Fruit fly (Drosophila melanogaster) whole organism, embryonic: Measurements from ENCODE around the gene Bro.

Source experiments
- Antp ChIP-seq: fragments of 200-800 bp; sonication (Bioruptor generic); optimal IDR thresholded peaks from 3 replicates; lab custom pipeline; 2016; ENCODE audit warnings: missing biosample characterization, missing genetic modification characterization
- Atf3 ChIP-seq: fragments of 200-800 bp; sonication (Bioruptor generic); optimal IDR thresholded peaks from 3 replicates; lab custom pipeline; 2016; ENCODE audit warnings: missing biosample characterization, missing genetic modification characterization
- Bdp1 ChIP-seq: fragments of 200-800 bp; sonication (Bioruptor generic); optimal IDR thresholded peaks from 3 replicates; lab custom pipeline; 2016; ENCODE audit warnings: missing biosample characterization, missing genetic modification characterization
- Bteb2 ChIP-seq: fragments of 200-800 bp; sonication (Bioruptor generic); optimal IDR thresholded peaks from 2 replicates; lab custom pipeline; 2016; ENCODE audit warnings: missing biosample characterization, missing genetic modification characterization
- CG10321 ChIP-seq: fragments of 200-800 bp; sonication (Bioruptor generic); IDR thresholded peaks from 2 replicates; pipeline ENCODE4 v1.3.6; 2022; ENCODE audit warnings: missing biosample characterization, missing genetic modification characterization
- CG10462 ChIP-seq: fragments of 200-800 bp; sonication (Bioruptor generic); optimal IDR thresholded peaks from 2 replicates; lab custom pipeline; 2016; ENCODE audit warnings: missing biosample characterization, missing genetic modification characterization
- CG12659 ChIP-seq: fragments of 200-800 bp; sonication (Bioruptor generic); optimal IDR thresholded peaks from 3 replicates; lab custom pipeline; 2017; ENCODE audit warnings: mild to moderate bottlenecking, missing biosample characterization, missing genetic modification reagents, missing genetic modification characterization
- CG14860 ChIP-seq: fragments of 200-800 bp; sonication (Bioruptor generic); IDR thresholded peaks from 3 replicates; pipeline ENCODE4 v1.3.6; 2022; ENCODE audit warnings: missing biosample characterization, missing genetic modification characterization; ENCODE audit not compliant: partially characterized antibody
- CG15514 ChIP-seq: fragments of 200-800 bp; sonication (Bioruptor generic); optimal IDR thresholded peaks from 3 replicates; lab custom pipeline; 2017; ENCODE audit warnings: missing biosample characterization, missing genetic modification characterization, mild to moderate bottlenecking, moderate library complexity, missing genetic modification reagents
- CG16815 ChIP-seq: fragments of 200-800 bp; sonication (Bioruptor generic); optimal IDR thresholded peaks from 3 replicates; lab custom pipeline; 2017; ENCODE audit warnings: missing biosample characterization, mild to moderate bottlenecking, missing genetic modification characterization
- CG18011 ChIP-seq: fragments of 200-800 bp; sonication (Bioruptor generic); optimal IDR thresholded peaks from 2 replicates; lab custom pipeline; 2017; ENCODE audit warnings: missing biosample characterization, missing genetic modification characterization, mild to moderate bottlenecking, moderate library complexity, missing genotype
- CG18764 ChIP-seq: fragments of 200-800 bp; sonication (Bioruptor generic); optimal IDR thresholded peaks from 3 replicates; lab custom pipeline; 2016; ENCODE audit warnings: missing biosample characterization, missing genetic modification characterization
- CG30403 ChIP-seq: fragments of 200-800 bp; sonication (Bioruptor generic); optimal IDR thresholded peaks from 3 replicates; lab custom pipeline; 2016; ENCODE audit warnings: missing biosample characterization, missing genetic modification characterization
- CG3065 ChIP-seq: fragments of 200-800 bp; sonication (Bioruptor generic); optimal IDR thresholded peaks from 2 replicates; lab custom pipeline; 2016; ENCODE audit warnings: missing biosample characterization, missing genetic modification characterization
- CG32772 ChIP-seq: fragments of 200-800 bp; sonication (Bioruptor generic); IDR thresholded peaks from 2 replicates; pipeline ENCODE4 v1.3.6; 2022; ENCODE audit warnings: missing biosample characterization, missing genetic modification characterization
- CG4820 ChIP-seq: fragments of 200-800 bp; sonication (Bioruptor generic); optimal IDR thresholded peaks from 3 replicates; lab custom pipeline; 2016; ENCODE audit warnings: missing biosample characterization, missing genetic modification characterization
- CG6765 ChIP-seq: fragments of 200-800 bp; sonication (Bioruptor generic); optimal IDR thresholded peaks from 3 replicates; lab custom pipeline; 2017; ENCODE audit warnings: missing biosample characterization, mild to moderate bottlenecking, missing genetic modification characterization
- CG7357 ChIP-seq: fragments of 200-800 bp; sonication (Bioruptor generic); IDR thresholded peaks from 3 replicates; pipeline ENCODE4 v1.3.6; 2022; ENCODE audit warnings: missing biosample characterization, missing genetic modification characterization
- CG9727 ChIP-seq: fragments of 200-800 bp; sonication (Bioruptor generic); optimal IDR thresholded peaks from 3 replicates; lab custom pipeline; 2017; ENCODE audit warnings: missing biosample characterization, mild to moderate bottlenecking, missing genetic modification characterization
- Doc3 ChIP-seq: fragments of 200-800 bp; sonication (Bioruptor generic); IDR thresholded peaks from 3 replicates; pipeline ENCODE4 v1.3.6; 2022; ENCODE audit warnings: missing biosample characterization, missing genetic modification characterization; ENCODE audit not compliant: partially characterized antibody
- Fer2 ChIP-seq: fragments of 200-800 bp; sonication (Bioruptor generic); optimal IDR thresholded peaks from 2 replicates; lab custom pipeline; 2018; ENCODE audit warnings: missing biosample characterization, mild to moderate bottlenecking, missing genetic modification characterization, moderate library complexity
- HmgZ ChIP-seq: fragments of 200-800 bp; sonication (Bioruptor generic); optimal IDR thresholded peaks from 2 replicates; lab custom pipeline; 2018; ENCODE audit warnings: missing biosample characterization, mild to moderate bottlenecking, missing genetic modification characterization
- Kr ChIP-seq: fragments of 200-800 bp; sonication (Bioruptor generic); optimal IDR thresholded peaks from 2 replicates; lab custom pipeline; 2017; ENCODE audit warnings: missing biosample characterization, mild to moderate bottlenecking, missing genetic modification characterization
- Mad ChIP-seq: fragments of 200-800 bp; sonication (Bioruptor generic); optimal IDR thresholded peaks from 2 replicates; lab custom pipeline; 2016; ENCODE audit warnings: missing biosample characterization, missing genetic modification characterization
- Neu2 ChIP-seq: fragments of 200-800 bp; sonication (Bioruptor generic); optimal IDR thresholded peaks from 3 replicates; lab custom pipeline; 2016; ENCODE audit warnings: missing biosample characterization, missing genetic modification characterization, borderline replicate concordance
- Oli ChIP-seq: fragments of 200-800 bp; sonication (Bioruptor generic); optimal IDR thresholded peaks from 2 replicates; lab custom pipeline; 2018; ENCODE audit warnings: missing biosample characterization, mild to moderate bottlenecking, missing genetic modification characterization, moderate library complexity
- Rx ChIP-seq: fragments of 200-800 bp; sonication (Bioruptor generic); IDR thresholded peaks from 2 replicates; pipeline ENCODE4 v1.3.6; 2022; ENCODE audit warnings: missing biosample characterization, missing genetic modification characterization
- Spps ChIP-seq: fragments of 200-800 bp; sonication (Bioruptor generic); optimal IDR thresholded peaks from 2 replicates; lab custom pipeline; 2018; ENCODE audit warnings: missing biosample characterization, mild to moderate bottlenecking, missing genetic modification characterization
- abd-A ChIP-seq: fragments of 200-800 bp; sonication (Bioruptor generic); optimal IDR thresholded peaks from 3 replicates; lab custom pipeline; 2019; ENCODE audit warnings: missing biosample characterization, mild to moderate bottlenecking, missing genetic modification characterization, moderate library complexity
- btn ChIP-seq: fragments of 200-800 bp; sonication (Bioruptor generic); optimal IDR thresholded peaks from 2 replicates; lab custom pipeline; 2016; ENCODE audit warnings: missing biosample characterization, missing genetic modification characterization
- cas ChIP-seq: fragments of 200-800 bp; sonication (Bioruptor generic); IDR thresholded peaks from 2 replicates; pipeline ENCODE4 v1.3.6; 2022; ENCODE audit warnings: missing biosample characterization, missing genetic modification characterization
- crc ChIP-seq: fragments of 200-800 bp; sonication (Bioruptor generic); optimal IDR thresholded peaks from 2 replicates; lab custom pipeline; 2016; ENCODE audit warnings: missing biosample characterization, missing genetic modification characterization
- dan ChIP-seq: fragments of 200-800 bp; sonication (Bioruptor generic); IDR thresholded peaks from 2 replicates; pipeline ENCODE4 v1.3.6; 2022; ENCODE audit warnings: missing biosample characterization, missing genetic modification characterization
- dati ChIP-seq: fragments of 200-800 bp; sonication (Bioruptor generic); IDR thresholded peaks from 2 replicates; pipeline ENCODE4 v1.3.6; 2022; ENCODE audit warnings: missing biosample characterization, missing genetic modification characterization
- disco-r ChIP-seq: fragments of 200-800 bp; sonication (Bioruptor generic); optimal IDR thresholded peaks from 2 replicates; lab custom pipeline; 2016; ENCODE audit warnings: missing biosample characterization, missing genetic modification characterization
- dmrt11E ChIP-seq: fragments of 200-800 bp; sonication (Bioruptor generic); optimal IDR thresholded peaks from 3 replicates; lab custom pipeline; 2018; ENCODE audit warnings: missing biosample characterization, mild to moderate bottlenecking, missing genetic modification characterization, moderate library complexity
- gcm ChIP-seq: fragments of 200-800 bp; sonication (Bioruptor generic); optimal IDR thresholded peaks from 2 replicates; lab custom pipeline; 2019; ENCODE audit warnings: missing biosample characterization, mild to moderate bottlenecking, missing genetic modification characterization, moderate library complexity
- gcm2 ChIP-seq: fragments of 200-800 bp; sonication (Bioruptor generic); optimal IDR thresholded peaks from 2 replicates; lab custom pipeline; 2016; ENCODE audit warnings: missing biosample characterization, missing genetic modification characterization
- knrl ChIP-seq: fragments of 200-800 bp; sonication (Bioruptor generic); IDR thresholded peaks from 3 replicates; pipeline ENCODE4 v1.3.6; 2022; ENCODE audit warnings: missing biosample characterization, missing genetic modification characterization; ENCODE audit not compliant: partially characterized antibody
- lilli ChIP-seq: fragments of 200-800 bp; sonication (Bioruptor generic); optimal IDR thresholded peaks from 3 replicates; lab custom pipeline; 2016; ENCODE audit warnings: missing biosample characterization, missing genetic modification characterization
- lmd ChIP-seq: fragments of 200-800 bp; sonication (Bioruptor generic); IDR thresholded peaks from 2 replicates; pipeline ENCODE4 v1.3.6; 2022; ENCODE audit warnings: missing biosample characterization, missing genetic modification characterization
- nom ChIP-seq: fragments of 200-800 bp; sonication (Bioruptor generic); optimal IDR thresholded peaks from 2 replicates; lab custom pipeline; 2017; ENCODE audit warnings: missing biosample characterization, missing genetic modification characterization, mild to moderate bottlenecking, moderate library complexity, missing genetic modification reagents
- oc ChIP-seq: fragments of 200-800 bp; sonication (Bioruptor generic); optimal IDR thresholded peaks from 2 replicates; lab custom pipeline; 2018; ENCODE audit warnings: missing biosample characterization, mild to moderate bottlenecking, missing genetic modification characterization, moderate library complexity
- pho ChIP-seq: fragments of 200-800 bp; sonication (Bioruptor generic); optimal IDR thresholded peaks from 2 replicates; lab custom pipeline; 2016; ENCODE audit warnings: missing biosample characterization, missing genetic modification characterization
- pros ChIP-seq: fragments of 200-800 bp; sonication (Bioruptor generic); optimal IDR thresholded peaks from 3 replicates; lab custom pipeline; 2019; ENCODE audit warnings: missing biosample characterization, mild to moderate bottlenecking, missing genetic modification characterization, moderate library complexity
- ranshi ChIP-seq: fragments of 200-800 bp; sonication (Bioruptor generic); IDR thresholded peaks from 2 replicates; pipeline ENCODE4 v1.3.6; 2022; ENCODE audit warnings: missing biosample characterization, missing genetic modification characterization
- unc-4 ChIP-seq: fragments of 200-800 bp; sonication (Bioruptor generic); IDR thresholded peaks from 2 replicates; pipeline ENCODE4 v1.3.6; 2022; ENCODE audit warnings: missing biosample characterization, missing genetic modification characterization; ENCODE audit not compliant: partially characterized antibody
- vnd ChIP-seq: fragments of 200-800 bp; sonication (Bioruptor generic); IDR thresholded peaks from 3 replicates; pipeline ENCODE4 v1.3.6; 2022; ENCODE audit warnings: missing biosample characterization, missing genetic modification characterization; ENCODE audit not compliant: partially characterized antibody
- wek ChIP-seq: fragments of 200-800 bp; sonication (Bioruptor generic); optimal IDR thresholded peaks from 3 replicates; lab custom pipeline; 2018; ENCODE audit warnings: missing biosample characterization, mild to moderate bottlenecking, missing genetic modification characterization, moderate library complexity

The Bro gene

dm6 chr3L:1639185-1639812 lies 8.4 kb upstream of the Bro start, which contains the start of the genes Mettl2 and Bgb (continued):
- TF ChIP-seq crc (GFP tag; lab: Kevin White, UChicago) (peak; percentile 57), Spps (tag; lab: Kevin White, UChicago) (peak; percentile 65), CG6765 (GFP tag; lab: Kevin White, UChicago) (peak; percentile 34), vnd (GFP tag; lab: Robert Waterston, UW) (peak; percentile 84), Atf3 (GFP tag; lab: Kevin White, UChicago) (peak; percentile 71), disco-r (GFP tag; lab: Kevin White, UChicago) (peak; percentile 60), Oli (tag; lab: Kevin White, UChicago) (peak; percentile 66), CG18011 (peak; percentile 36), Rx (GFP tag; lab: Robert Waterston, UW) (peak; percentile 69), pho (peak; percentile 84), Mad (GFP tag; lab: Kevin White, UChicago) (peak; percentile 69), Bdp1 (GFP tag; lab: Kevin White, UChicago) (peak; percentile 39), lmd (GFP tag; lab: Robert Waterston, UW) (peak; percentile 89), Doc3 (GFP tag; lab: Robert Waterston, UW) (peak; percentile 86), lilli (peak; percentile 90), cas (peak; percentile 75), CG15514 (GFP tag; lab: Kevin White, UChicago) (peak; percentile 83), dan (GFP tag; lab: Robert Waterston, UW) (peak; percentile 40; the same call in 1 of the 2 replicates), btn (GFP tag; lab: Kevin White, UChicago) (peak; percentile 29), oc (tag; lab: Kevin White, UChicago) (no peak), Bteb2 (peak; percentile 56), Neu2 (peak; percentile 43), unc-4 (GFP tag; lab: Robert Waterston, UW) (peak; percentile 72), CG4820 (GFP tag; lab: Kevin White, UChicago) (peak; percentile 80), ranshi (GFP tag; lab: Robert Waterston, UW) (peak; percentile 85; the same call in 1 of the 2 replicates), CG30403 (GFP tag; lab: Kevin White, UChicago) (peak; percentile 92), dati (no peak), CG3065 (peak; percentile 0), abd-A (tag; lab: Kevin White, UChicago) (no peak), wek (no peak), CG16815 (GFP tag; lab: Kevin White, UChicago) (peak; percentile 66), knrl (peak; percentile 87), Fer2 (tag; lab: Kevin White, UChicago) (peak; percentile 74), CG7357 (GFP tag; lab: Robert Waterston, UW) (peak; percentile 75), CG32772 (GFP tag; lab: Robert Waterston, UW) (peak; percentile 86), gcm2 (GFP tag; lab: Kevin White, UChicago) (no peak), CG14860 (GFP tag; lab: Robert Waterston, UW) (peak; percentile 75), CG10462 (GFP tag; lab: Kevin White, UChicago) (peak; percentile 6), pros (GFP tag; lab: Kevin White, UChicago) (no peak), nom (peak; percentile 9), dmrt11E (peak; percentile 67), Antp (GFP tag; lab: Kevin White, UChicago) (peak; percentile 87), Kr (GFP tag; lab: Kevin White, UChicago) (no peak), CG18764 (GFP tag; lab: Kevin White, UChicago) (peak; percentile 72), CG12659 (GFP tag; lab: Kevin White, UChicago) (peak; percentile 78), CG9727 (GFP tag; lab: Kevin White, UChicago) (peak; percentile 72), CG10321 (GFP tag; lab: Robert Waterston, UW) (no peak), gcm (peak; percentile 31), HmgZ (tag; lab: Kevin White, UChicago) (peak; percentile 67)
